Worm (Caenorhabditis elegans): ENCODE results near the gene C24F3.2.
A peak's percentile ranks its signal among the peaks of the same experiment; 100 is the strongest.

C24F3.2 gene

ce11 chrIV:10235279-10235829 lies 13.0 kb downstream of the C24F3.2 start, which contains the start of gene ech-9:
Gene ech-9 (minus strand): TSS chrIV:10235329.
- TF ChIP-seq elt-2 (tag; optimal IDR thresholded peaks at IDR 0.05) (peak; percentile 39), nhr-20 (tag; optimal IDR thresholded peaks at IDR 0.05) (no peak)

ce11 chrIV:10236106-10236505 lies 13.8 kb downstream of the C24F3.2 start:
- TF ChIP-seq mab-9 (GFP tag; IDR thresholded peaks at IDR 0.05) (no peak), unc-30 (tag; optimal IDR thresholded peaks at IDR 0.05) (no peak), mdl-1 (tag; optimal IDR thresholded peaks at IDR 0.05) (no peak), alr-1 (tag; optimal IDR thresholded peaks at IDR 0.05; ENCODE audit: borderline replicate concordance) (no peak), jun-1 (tag; optimal IDR thresholded peaks at IDR 0.05) (peak; percentile 32), elt-2 (tag; optimal IDR thresholded peaks at IDR 0.05) (peak; percentile 68), vab-15 (tag; optimal IDR thresholded peaks at IDR 0.05) (no peak)

DNA sequence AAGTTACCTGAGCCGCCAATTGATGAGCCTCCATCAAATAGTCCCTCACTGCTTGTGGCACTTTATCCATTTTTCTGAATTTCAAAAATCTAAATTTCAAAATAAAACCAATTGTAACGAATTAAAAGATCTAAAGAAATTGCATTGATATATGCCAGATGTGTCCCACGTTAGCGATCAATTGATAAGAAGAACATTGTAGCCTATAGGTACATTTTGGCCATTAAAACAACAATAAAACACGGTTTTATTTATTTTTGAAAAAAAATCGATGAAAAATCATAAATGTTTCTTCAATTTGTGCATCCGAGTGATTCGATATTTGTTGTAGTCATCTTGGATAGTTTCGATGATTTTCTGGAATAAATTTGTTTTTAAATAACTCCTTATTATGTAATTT lies 16.7 kb downstream of the C24F3.2 start, which contains the start of gene ech-8:
ech-8 (minus strand) TSS at position 132 of the 400 bp plus-strand sequence.
- TF ChIP-seq C34B4.2 (tag; optimal IDR thresholded peaks at IDR 0.05): no peak
- TF ChIP-seq snpc-4 (tag; optimal IDR thresholded peaks at IDR 0.05): no peak
- no peak for TF ChIP-seq egl-27 (tag; optimal IDR thresholded peaks at IDR 0.05)
- no peak for TF ChIP-seq tbx-2 (tag; optimal IDR thresholded peaks at IDR 0.05)
- no peak for TF ChIP-seq nhr-47 (tag; optimal IDR thresholded peaks at IDR 0.05)
- TF ChIP-seq ztf-4 (tag; optimal IDR thresholded peaks at IDR 0.05): no peak
- no peak for TF ChIP-seq pqm-1 (tag; optimal IDR thresholded peaks at IDR 0.05)
- no peak for TF ChIP-seq Y116A8C.19 (tag; optimal IDR thresholded peaks at IDR 0.05; ENCODE audit: borderline replicate concordance)
- TF ChIP-seq ama-1 (optimal IDR thresholded peaks at IDR 0.05): no peak
- no peak for TF ChIP-seq skn-1 (tag; optimal IDR thresholded peaks at IDR 0.05)
- no peak for TF ChIP-seq fkh-10 (GFP tag; optimal IDR thresholded peaks at IDR 0.05)
- peak; percentile 13 for TF ChIP-seq nhr-20 (tag; optimal IDR thresholded peaks at IDR 0.05)
- TF ChIP-seq tlp-1 (tag; optimal IDR thresholded peaks at IDR 0.05): no peak
- no peak for TF ChIP-seq aly-2 (tag; optimal IDR thresholded peaks at IDR 0.05)
- TF ChIP-seq jun-1 (tag; optimal IDR thresholded peaks at IDR 0.05): no peak
- TF ChIP-seq zip-4 (GFP tag; optimal IDR thresholded peaks at IDR 0.05): no peak
- no peak for TF ChIP-seq lin-14 (GFP tag; optimal IDR thresholded peaks at IDR 0.05)
- TF ChIP-seq elt-3 (tag; optimal IDR thresholded peaks at IDR 0.05): peak in 1 of 6 experiments; percentile 5

- TF ChIP-seq nhr-47 (tag; optimal IDR thresholded peaks at IDR 0.05): no peak
- TF ChIP-seq aha-1 (tag; optimal IDR thresholded peaks at IDR 0.05): no peak
- no peak for TF ChIP-seq sptf-1 (tag; optimal IDR thresholded peaks at IDR 0.05)
- no peak for TF ChIP-seq ceh-8 (GFP tag; optimal IDR thresholded peaks at IDR 0.05)
- no peak for TF ChIP-seq tlp-1 (tag; optimal IDR thresholded peaks at IDR 0.05)
- TF ChIP-seq mef-2 (tag; optimal IDR thresholded peaks at IDR 0.05): no peak
- no peak for TF ChIP-seq swsn-7 (tag; optimal IDR thresholded peaks at IDR 0.05)
- peak; percentile 53 for TF ChIP-seq nhr-85 (tag)
- no peak for TF ChIP-seq efl-1 (optimal IDR thresholded peaks at IDR 0.05)
- no peak for TF ChIP-seq efl-1 (GFP tag; optimal IDR thresholded peaks at IDR 0.05 in 1 of 2)
- TF ChIP-seq egl-27 (tag; optimal IDR thresholded peaks at IDR 0.05): no peak
- TF ChIP-seq nhr-237 (tag; optimal IDR thresholded peaks at IDR 0.05): no peak
- TF ChIP-seq nhr-71 (tag; optimal IDR thresholded peaks at IDR 0.05): peak; percentile 11
- TF ChIP-seq xbp-1 (tag; optimal IDR thresholded peaks at IDR 0.05): no peak
- TF ChIP-seq ceh-82 (tag; optimal IDR thresholded peaks at IDR 0.05): no peak
- TF ChIP-seq nhr-20 (tag; optimal IDR thresholded peaks at IDR 0.05): no peak
- no peak for TF ChIP-seq elt-3 (tag; optimal IDR thresholded peaks at IDR 0.05)
- TF ChIP-seq ceh-90 (tag; optimal IDR thresholded peaks at IDR 0.05): no peak
- TF ChIP-seq jun-1 (tag; optimal IDR thresholded peaks at IDR 0.05): no peak
Observed at ce11 chrIV:10241659-10242058, 19.3 kb downstream of the C24F3.2 start, which contains the start of gene lipl-7. Gene lipl-7 (minus strand): TSS chrIV:10241823.

Data from whole organism, L1 larva.